Worm (Caenorhabditis elegans): ENCODE data around the gene C47D12.2.

- no peak for TF ChIP-seq ref-1 (GFP tag; conservative IDR thresholded peaks at IDR 0.05)
- no peak for TF ChIP-seq ztf-23 (GFP tag; IDR thresholded peaks at IDR 0.05)
- TF ChIP-seq T22C8.4 (GFP tag; IDR thresholded peaks at IDR 0.05) = no peak
- no peak for TF ChIP-seq flt-1 (GFP tag; IDR thresholded peaks at IDR 0.05)
- TF ChIP-seq ztf-29 (GFP tag; IDR thresholded peaks at IDR 0.05) = no peak
- no peak for TF ChIP-seq tab-1 (GFP tag; IDR thresholded peaks at IDR 0.05)
These were observed 46.1 kb downstream of the C47D12.2 start for ce11 chrII:11722164-11722563.

Measured in whole organism, midembryonic.